Worm (Caenorhabditis elegans) whole organism, L1 larva: ENCODE measurements around the gene ZK1010.4.

Experiments
- C04F5.9 ChIP-seq: sonication (generic microtip); optimal IDR thresholded peaks from 2 replicates; lab custom pipeline; 2016; ENCODE audit warnings: missing genetic modification characterization, missing compliant biosample characterization
- aly-2 ChIP-seq: fragments of 150-350 bp; optimal IDR thresholded peaks from 2 replicates; lab custom pipeline; 2014; ENCODE audit warnings: missing biosample characterization, missing genetic modification characterization
- efl-3 ChIP-seq: fragments of 200-800 bp; sonication (Bioruptor generic); optimal IDR thresholded peaks from 2 replicates; lab custom pipeline; 2018; ENCODE audit warnings: mild to moderate bottlenecking, missing genetic modification characterization, missing compliant biosample characterization
- egl-27 ChIP-seq, 2 experiments: fragments of 150-350 bp in 1 of 2; sonication (generic microtip); optimal IDR thresholded peaks; 3 replicates each; lab custom pipeline; 2017 to 2018; ENCODE audit warnings: missing biosample characterization in 2 of 2, missing genetic modification characterization in 2 of 2, missing genetic modification reagents in 2 of 2
- elt-2 ChIP-seq: sonication (generic microtip); optimal IDR thresholded peaks from 2 replicates; lab custom pipeline; 2016; ENCODE audit warnings: missing genetic modification characterization, mild to moderate bottlenecking, inconsistent platforms, missing compliant biosample characterization, missing genetic modification reagents
- fkh-10 ChIP-seq: sonication (generic microtip); optimal IDR thresholded peaks from 2 replicates; lab custom pipeline; 2017; ENCODE audit warnings: missing biosample characterization, missing genetic modification reagents, missing genetic modification characterization
- lin-15B ChIP-seq: fragments of 150-350 bp; sonication (generic microtip); optimal IDR thresholded peaks from 3 replicates; lab custom pipeline; 2014; ENCODE audit warnings: missing biosample characterization, missing genetic modification characterization
- lsy-2 ChIP-seq, 2 experiments: fragments of 150-350 bp; optimal IDR thresholded peaks; 2 replicates each; lab custom pipeline; 2014; ENCODE audit warnings: missing biosample characterization in 2 of 2, missing genetic modification characterization in 2 of 2
- mab-9 ChIP-seq: fragments of 200-800 bp; sonication (Bioruptor generic); IDR thresholded peaks from 2 replicates; pipeline ENCODE4 v1.3.6; 2022; ENCODE audit warnings: missing genetic modification reagents, missing genetic modification characterization, missing compliant biosample characterization
- pag-3 ChIP-seq: sonication (generic microtip); optimal IDR thresholded peaks from 2 replicates; lab custom pipeline; 2017; ENCODE audit warnings: missing genetic modification characterization, mild to moderate bottlenecking, missing compliant biosample characterization, antibody characterized with exemption, borderline replicate concordance; ENCODE audit not compliant: insufficient read depth
- swsn-7 ChIP-seq: sonication (generic microtip); optimal IDR thresholded peaks from 2 replicates; lab custom pipeline; 2016; ENCODE audit warnings: missing genetic modification characterization, missing compliant biosample characterization
- zag-1 ChIP-seq: fragments of 150-350 bp; optimal IDR thresholded peaks from 2 replicates; lab custom pipeline; 2014; ENCODE audit warnings: missing biosample characterization, missing genetic modification characterization
- ztf-11 ChIP-seq, 2 experiments: sonication (generic microtip); optimal IDR thresholded peaks; 2 replicates each; lab custom pipeline; 2016 to 2017; ENCODE audit warnings: missing genetic modification characterization in 2 of 2, missing biosample characterization in 1 of 2, missing compliant biosample characterization in 1 of 2
- ztf-4 ChIP-seq: fragments of 150-350 bp; optimal IDR thresholded peaks from 2 replicates; lab custom pipeline; 2014; ENCODE audit warnings: missing biosample characterization, missing genetic modification characterization

- no peak for TF ChIP-seq lsy-2 (tag; optimal IDR thresholded peaks at IDR 0.05; lab: Kevin White, UChicago)
- no peak for TF ChIP-seq ztf-4 (tag; lab: Kevin White, UChicago)
- no peak for TF ChIP-seq fkh-10 (GFP tag; lab: Kevin White, UChicago)
- TF ChIP-seq elt-2 (tag; lab: Kevin White, UChicago): no peak
- TF ChIP-seq egl-27 (tag; optimal IDR thresholded peaks at IDR 0.05; lab: Kevin White, UChicago): no peak
- TF ChIP-seq aly-2 (tag; lab: Kevin White, UChicago): no peak
- no peak for TF ChIP-seq ztf-11 (tag; optimal IDR thresholded peaks at IDR 0.05; lab: Kevin White, UChicago)
- TF ChIP-seq swsn-7 (tag; lab: Kevin White, UChicago): no peak
- no peak for TF ChIP-seq efl-3
- TF ChIP-seq pag-3 (tag; lab: Kevin White, UChicago): no peak
- TF ChIP-seq zag-1 (tag; lab: Kevin White, UChicago): no peak
- TF ChIP-seq lin-15B (tag; lab: Kevin White, UChicago): no peak
- no peak for TF ChIP-seq C04F5.9 (tag; lab: Kevin White, UChicago)
- no peak for TF ChIP-seq mab-9 (GFP tag; lab: Robert Waterston, UW)
Observed at ce11 chrIII:12944064-12944463, 36.8 kb upstream of the ZK1010.4 start.
